Fruit fly (Drosophila melanogaster) whole organism, wandering third instar larva: Measurements from ENCODE around the gene ranshi.

Experiments
- Abd-B ChIP-seq: fragments of >200 bp; optimal IDR thresholded peaks from 2 replicates; lab custom pipeline; 2017; ENCODE audit warnings: missing biosample characterization, missing genetic modification characterization
- CG32264 ChIP-seq: fragments of 200-800 bp; sonication (Bioruptor generic); optimal IDR thresholded peaks from 2 replicates; lab custom pipeline; 2016; ENCODE audit warnings: missing biosample characterization, missing genetic modification characterization
- CG9705 ChIP-seq: fragments of 200-800 bp; sonication (Bioruptor generic); optimal IDR thresholded peaks from 2 replicates; lab custom pipeline; 2018; ENCODE audit warnings: missing biosample characterization, mild to moderate bottlenecking, missing genetic modification characterization
- CrebA ChIP-seq: fragments of 200-800 bp; sonication (Bioruptor generic); optimal IDR thresholded peaks from 2 replicates; lab custom pipeline; 2016; ENCODE audit warnings: missing biosample characterization, mild to moderate bottlenecking, missing genetic modification characterization, borderline replicate concordance
- Dfd ChIP-seq: fragments of >200 bp; optimal IDR thresholded peaks from 2 replicates; lab custom pipeline; 2017; ENCODE audit warnings: missing biosample characterization, missing genetic modification characterization
- GATAd ChIP-seq: sonication (Bioruptor generic); optimal IDR thresholded peaks from 2 replicates; lab custom pipeline; 2016; ENCODE audit warnings: missing biosample characterization, missing genetic modification characterization
- HLH106 ChIP-seq: fragments of 200-800 bp; optimal IDR thresholded peaks from 3 replicates; lab custom pipeline; 2019; ENCODE audit warnings: missing biosample characterization, mild to moderate bottlenecking, missing genetic modification characterization, moderate library complexity
- Hnf4 ChIP-seq: fragments of 200-800 bp; sonication (Bioruptor generic); optimal IDR thresholded peaks from 2 replicates; lab custom pipeline; 2016; ENCODE audit warnings: missing biosample characterization, mild to moderate bottlenecking, missing genetic modification characterization
- Hr78 ChIP-seq: fragments of >200 bp; optimal IDR thresholded peaks from 2 replicates; lab custom pipeline; 2017; ENCODE audit warnings: missing biosample characterization, missing genetic modification characterization
- Hr83 ChIP-seq: fragments of 200-300 bp; sonication (Bioruptor generic); optimal IDR thresholded peaks from 2 replicates; lab custom pipeline; 2016; ENCODE audit warnings: missing biosample characterization, mild to moderate bottlenecking, missing genetic modification characterization, moderate library complexity; ENCODE audit not compliant: poor library complexity, severe bottlenecking
- Jra ChIP-seq: sonication (Bioruptor generic); optimal IDR thresholded peaks from 2 replicates; lab custom pipeline; 2016; ENCODE audit warnings: missing biosample characterization, missing genetic modification characterization
- Mio ChIP-seq: sonication (Bioruptor generic); optimal IDR thresholded peaks from 2 replicates; lab custom pipeline; 2016; ENCODE audit warnings: missing biosample characterization, missing genetic modification characterization
- Myc ChIP-seq: fragments of >200 bp; optimal IDR thresholded peaks from 2 replicates; lab custom pipeline; 2017
- N ChIP-seq: fragments of >200 bp; optimal IDR thresholded peaks from 2 replicates; lab custom pipeline; 2018; ENCODE audit warnings: missing biosample characterization, missing external identifiers, missing genetic modification characterization
- OdsH ChIP-seq: fragments of 200-800 bp; sonication (Bioruptor generic); optimal IDR thresholded peaks from 2 replicates; lab custom pipeline; 2016; ENCODE audit warnings: missing biosample characterization, mild to moderate bottlenecking, missing genetic modification characterization
- Rel ChIP-seq, 2 experiments: fragments of 200-800 bp; sonication (Bioruptor generic) in 1 of 2; optimal IDR thresholded peaks; 2 replicates in 1 of 2; 3 replicates in 1 of 2; lab custom pipeline; 2016 to 2019; ENCODE audit warnings: mild to moderate bottlenecking in 2 of 2, missing biosample characterization in 2 of 2, missing genetic modification characterization in 2 of 2, moderate library complexity in 1 of 2
- Sp1 ChIP-seq: fragments of 200-800 bp; sonication (Bioruptor generic); optimal IDR thresholded peaks from 3 replicates; lab custom pipeline; 2019; ENCODE audit warnings: missing biosample characterization, mild to moderate bottlenecking, missing genetic modification characterization, moderate library complexity
- Vsx2 ChIP-seq: fragments of 200-300, 225-300 bp; sonication (Bioruptor generic); optimal IDR thresholded peaks from 2 replicates; lab custom pipeline; 2018; ENCODE audit warnings: missing biosample characterization, missing genetic modification characterization; ENCODE audit not compliant: partially characterized antibody
- br ChIP-seq: fragments of 200-800 bp; sonication (Bioruptor generic); optimal IDR thresholded peaks from 2 replicates; lab custom pipeline; 2016; ENCODE audit warnings: missing biosample characterization, missing genetic modification characterization
- brk ChIP-seq: fragments of 200-800 bp; sonication (Bioruptor generic); optimal IDR thresholded peaks from 2 replicates; lab custom pipeline; 2016; ENCODE audit warnings: missing biosample characterization, mild to moderate bottlenecking, missing genetic modification characterization
- dl ChIP-seq, 2 experiments: fragments of 175-275, 200-275 bp in 1 of 2; fragments of 200-275 bp in 1 of 2; sonication (Bioruptor generic); optimal IDR thresholded peaks; lab custom pipeline; 2018; ENCODE audit warnings: mild to moderate bottlenecking in 2 of 2, missing biosample characterization in 2 of 2, missing genetic modification characterization in 2 of 2, moderate library complexity in 2 of 2; ENCODE audit not compliant: partially characterized antibody in 2 of 2, insufficient read depth in 1 of 2
- dmrt93B ChIP-seq: fragments of 200-800 bp; sonication (Bioruptor generic); optimal IDR thresholded peaks from 2 replicates; lab custom pipeline; 2018; ENCODE audit warnings: missing biosample characterization, mild to moderate bottlenecking, missing genetic modification characterization
- dsf ChIP-seq: sonication (Bioruptor generic); optimal IDR thresholded peaks from 2 replicates; lab custom pipeline; 2016; ENCODE audit warnings: missing biosample characterization, missing genetic modification characterization, borderline replicate concordance
- ey ChIP-seq: fragments of 200-800 bp; sonication (Bioruptor generic); optimal IDR thresholded peaks from 2 replicates; lab custom pipeline; 2016; ENCODE audit warnings: missing biosample characterization, missing genetic modification characterization
- foxo ChIP-seq, 2 experiments: fragments of 200-800 bp; sonication (Bioruptor generic); optimal IDR thresholded peaks; 2 replicates in 1 of 2; 3 replicates in 1 of 2; lab custom pipeline; 2016 to 2017; ENCODE audit warnings: missing biosample characterization in 2 of 2, missing genetic modification characterization in 2 of 2
- fru ChIP-seq: fragments of 200-800 bp; sonication (Bioruptor generic); optimal IDR thresholded peaks from 3 replicates; lab custom pipeline; 2016; ENCODE audit warnings: missing biosample characterization, mild to moderate bottlenecking, missing genetic modification characterization
- h ChIP-seq: fragments of 200-800 bp; sonication (Bioruptor generic); optimal IDR thresholded peaks from 3 replicates; lab custom pipeline; 2016; ENCODE audit warnings: missing biosample characterization, mild to moderate bottlenecking, missing genetic modification characterization
- jim ChIP-seq: fragments of 175-275, 200-325 bp; sonication (Bioruptor generic); optimal IDR thresholded peaks from 2 replicates; lab custom pipeline; 2016; ENCODE audit warnings: missing biosample characterization, mild to moderate bottlenecking, missing genetic modification characterization
- lola ChIP-seq: fragments of >200 bp; optimal IDR thresholded peaks from 2 replicates; lab custom pipeline; 2017; ENCODE audit warnings: missing biosample characterization, missing genetic modification characterization
- pan ChIP-seq: fragments of >200 bp; optimal IDR thresholded peaks from 2 replicates; lab custom pipeline; 2017
- psq ChIP-seq: fragments of 200-800 bp; sonication (Bioruptor generic); optimal IDR thresholded peaks from 3 replicates; lab custom pipeline; 2017; ENCODE audit warnings: missing biosample characterization, mild to moderate bottlenecking, missing genetic modification characterization, moderate library complexity
- rgr ChIP-seq: fragments of 200-800 bp; sonication (Bioruptor generic); optimal IDR thresholded peaks from 3 replicates; lab custom pipeline; 2016; ENCODE audit warnings: missing biosample characterization, mild to moderate bottlenecking, missing genetic modification characterization
- sage ChIP-seq: fragments of 200-800 bp; sonication (Bioruptor generic); optimal IDR thresholded peaks from 2 replicates; lab custom pipeline; 2016; ENCODE audit warnings: missing biosample characterization, mild to moderate bottlenecking, missing genetic modification characterization
- sv ChIP-seq: fragments of 200-800 bp; sonication (Bioruptor generic); optimal IDR thresholded peaks from 3 replicates; lab custom pipeline; 2016; ENCODE audit warnings: missing biosample characterization, missing genetic modification characterization
- tai ChIP-seq: sonication (Bioruptor generic); optimal IDR thresholded peaks from 2 replicates; lab custom pipeline; 2016; ENCODE audit warnings: missing biosample characterization, missing genetic modification characterization
- usp ChIP-seq: fragments of >200 bp; optimal IDR thresholded peaks from 2 replicates; lab custom pipeline; 2017; ENCODE audit warnings: missing biosample characterization, missing genetic modification characterization
- woc ChIP-seq: sonication (Bioruptor generic); optimal IDR thresholded peaks from 2 replicates; lab custom pipeline; 2016; ENCODE audit warnings: missing biosample characterization, mild to moderate bottlenecking, missing genetic modification characterization

ranshi gene

DNA sequence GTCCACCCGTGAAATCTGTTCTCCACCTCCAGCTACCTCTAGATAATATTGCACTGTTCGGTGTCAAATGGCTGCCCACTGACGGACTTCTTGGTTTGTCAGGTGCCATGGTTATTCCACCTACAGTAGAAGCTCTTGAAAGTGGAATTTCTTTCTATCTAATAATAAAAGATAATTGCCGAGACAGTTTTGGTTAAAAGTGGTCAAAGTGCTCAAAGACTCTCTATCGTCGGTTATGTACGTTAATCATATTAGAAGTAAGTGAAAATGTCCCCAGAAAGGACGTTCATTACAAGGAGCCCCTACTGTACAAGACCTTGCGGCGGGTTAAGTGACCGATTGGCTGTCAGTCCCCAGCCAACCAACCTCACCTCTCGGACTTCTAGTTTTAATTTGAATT is 14.7 kb upstream of the ranshi start:
- TF ChIP-seq dmrt93B (GFP tag; lab: Kevin White, UChicago) (peak; percentile 19), br (peak; percentile 42), tai (peak; percentile 54), Rel (GFP tag; optimal IDR thresholded peaks at IDR 0.05; lab: Kevin White, UChicago) (no peak), Rel (tag; optimal IDR thresholded peaks at IDR 0.05; lab: Kevin White, UChicago) (no peak), HLH106 (peak; percentile 52), Abd-B (GFP tag; lab: Kevin White, UChicago) (no peak), dl (GFP tag; optimal IDR thresholded peaks at IDR 0.05; lab: Kevin White, UChicago; ENCODE audit: insufficient read depth in 1 of 2, partially characterized antibody in 2 of 2) (no peak), lola (no peak), rgr (peak; percentile 50), Hr83 (GFP tag; lab: Kevin White, UChicago) (no peak), ey (GFP tag; lab: Kevin White, UChicago) (peak; percentile 65), Vsx2 (no peak), psq (GFP tag; lab: Kevin White, UChicago) (peak; percentile 12), sage (no peak), Hnf4 (peak; percentile 54), dsf (no peak), CrebA (GFP tag; lab: Kevin White, UChicago) (no peak), fru (GFP tag; lab: Kevin White, UChicago) (peak; percentile 47), Myc (lab: Kevin White, UChicago) (no peak), jim (no peak), CG32264 (GFP tag; lab: Kevin White, UChicago) (no peak), CG9705 (GFP tag; lab: Kevin White, UChicago) (no peak), h (GFP tag; lab: Kevin White, UChicago) (peak; percentile 60), GATAd (no peak), sv (GFP tag; lab: Kevin White, UChicago) (peak; percentile 15), OdsH (GFP tag; lab: Kevin White, UChicago) (peak; percentile 46), Mio (no peak), N (GFP tag; lab: Kevin White, UChicago) (no peak), foxo (GFP tag; optimal IDR thresholded peaks at IDR 0.05; lab: Kevin White, UChicago) (peak in 1 of 2 experiments; percentile 53), woc (GFP tag; lab: Kevin White, UChicago) (no peak), pan (no peak), Dfd (GFP tag; lab: Kevin White, UChicago) (no peak), brk (no peak), usp (GFP tag; lab: Kevin White, UChicago) (no peak)

DNA sequence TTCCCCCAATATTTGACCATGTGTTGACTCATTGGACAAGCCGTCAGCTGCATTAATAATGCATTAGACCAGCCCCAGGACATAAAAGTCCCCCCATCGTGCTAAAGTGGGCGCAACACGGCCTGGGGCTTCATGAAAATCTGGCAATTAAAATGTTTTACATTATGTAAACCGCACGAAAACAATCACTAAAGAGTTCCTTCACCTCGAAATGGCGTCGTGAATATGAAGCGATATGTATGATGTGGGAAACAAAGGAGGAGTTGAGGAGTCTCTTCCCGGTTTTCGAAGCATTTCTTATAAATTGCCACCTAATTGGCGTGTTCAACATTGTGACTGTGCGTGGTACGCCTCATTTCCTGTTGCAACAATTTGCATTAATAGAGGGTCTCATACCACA is 13.2 kb upstream of the ranshi start:
- TF ChIP-seq br (no peak), psq (GFP tag; lab: Kevin White, UChicago) (no peak), fru (GFP tag; lab: Kevin White, UChicago) (no peak), dl (GFP tag; optimal IDR thresholded peaks at IDR 0.05; lab: Kevin White, UChicago; ENCODE audit: insufficient read depth in 1 of 2, partially characterized antibody in 2 of 2) (no peak), Hr83 (GFP tag; lab: Kevin White, UChicago) (no peak), sage (no peak), dsf (no peak), pan (no peak), Sp1 (no peak), brk (no peak), Hr78 (GFP tag; lab: Kevin White, UChicago) (no peak)

DNA sequence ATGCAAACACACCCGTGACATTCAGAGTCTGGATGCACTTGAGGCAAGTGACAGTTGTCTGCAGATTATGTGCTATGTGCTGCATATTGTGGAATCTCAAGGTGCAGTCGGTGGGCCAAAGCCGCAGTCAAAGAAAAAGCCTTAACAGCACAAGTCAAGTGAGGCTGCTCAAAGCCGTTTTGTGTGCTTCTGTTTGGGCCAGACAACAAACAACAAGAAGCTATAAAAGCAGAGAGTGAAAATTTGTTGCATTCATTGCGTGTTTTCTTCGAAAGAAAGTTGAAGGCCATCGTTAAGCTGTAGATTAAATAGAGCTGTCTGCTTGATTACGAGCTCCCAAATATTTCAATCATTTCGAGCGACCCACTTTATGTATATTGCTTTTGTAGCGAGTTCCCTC is 12.4 kb upstream of the ranshi start:
- TF ChIP-seq Jra (GFP tag; lab: Kevin White, UChicago) (no peak), pan (no peak), usp (GFP tag; lab: Kevin White, UChicago) (no peak), dmrt93B (GFP tag; lab: Kevin White, UChicago) (no peak), GATAd (no peak), dsf (no peak), br (no peak), CrebA (GFP tag; lab: Kevin White, UChicago) (no peak)
